Worm (Caenorhabditis elegans): Measurements from ENCODE around the gene srd-45.

ce11 chrX:12350207-12350606, 21.4 kb downstream of the srd-45 start, which contains the start of gene F42F12.3:
- no peak for TF ChIP-seq ama-1 (optimal IDR thresholded peaks at IDR 0.05)
- no peak for TF ChIP-seq hmg-4 (GFP tag; optimal IDR thresholded peaks at IDR 0.05)
- TF ChIP-seq flt-1 (GFP tag; IDR thresholded peaks at IDR 0.05), result no peak
- TF ChIP-seq ets-7 (tag; optimal IDR thresholded peaks at IDR 0.05), result no peak
- TF ChIP-seq hmbx-1 (tag; optimal IDR thresholded peaks at IDR 0.05), result no peak

Data from whole organism, early embryonic.